Worm (Caenorhabditis elegans): Measurements from ENCODE around the gene dli-1.

ce11 chrIV:13086705-13087104, 11.9 kb downstream of the dli-1 start, which contains the start of gene spin-2:
- no peak for TF ChIP-seq ttx-3 (tag; optimal IDR thresholded peaks at IDR 0.05)
- no peak for TF ChIP-seq npax-4 (tag; optimal IDR thresholded peaks at IDR 0.05)
- no peak for TF ChIP-seq pha-4 (tag; optimal IDR thresholded peaks at IDR 0.05)
- TF ChIP-seq hlh-15 (tag; optimal IDR thresholded peaks at IDR 0.05) = no peak
- TF ChIP-seq ets-4 (tag; optimal IDR thresholded peaks at IDR 0.05) = no peak
- TF ChIP-seq tbx-2 (tag; optimal IDR thresholded peaks at IDR 0.05) = no peak
- no peak for TF ChIP-seq lin-11 (tag; optimal IDR thresholded peaks at IDR 0.05)
- TF ChIP-seq rnt-1 (tag; optimal IDR thresholded peaks at IDR 0.05) = no peak
- TF ChIP-seq ama-1 (optimal IDR thresholded peaks at IDR 0.05) = no peak

All from whole organism, late embryonic.